Fruit fly (Drosophila melanogaster) whole organism, embryonic: ENCODE results near the gene Pc.
A peak's percentile ranks its signal among the peaks of the same experiment; 100 is the strongest.

ENCODE experiments used
- Asciz ChIP-seq: fragments of 200-800 bp; sonication (Bioruptor generic); optimal IDR thresholded peaks from 2 replicates; lab custom pipeline; 2017; ENCODE audit warnings: missing biosample characterization, mild to moderate bottlenecking, missing genetic modification characterization, missing genetic modification reagents
- BEAF-32 ChIP-seq: fragments of 200-800 bp; sonication (Bioruptor generic); optimal IDR thresholded peaks from 3 replicates; lab custom pipeline; 2017; ENCODE audit warnings: missing biosample characterization, missing genetic modification characterization, mild to moderate bottlenecking, moderate library complexity, missing genetic modification reagents
- CG10267 ChIP-seq: fragments of 200-800 bp; sonication (Bioruptor generic); optimal IDR thresholded peaks from 2 replicates; lab custom pipeline; 2018; ENCODE audit warnings: missing biosample characterization, mild to moderate bottlenecking, missing genetic modification characterization, moderate library complexity
- CG11085 ChIP-seq: fragments of 200-800 bp; sonication (Bioruptor generic); IDR thresholded peaks from 2 replicates; pipeline ENCODE4 v1.3.6; 2022; ENCODE audit warnings: missing biosample characterization, missing genetic modification characterization
- CG11560 ChIP-seq: fragments of 200-800 bp; sonication (Bioruptor generic); IDR thresholded peaks from 3 replicates; pipeline ENCODE4 v1.3.6; 2022; ENCODE audit warnings: missing biosample characterization, missing genetic modification characterization
- CG13424 ChIP-seq: fragments of 200-800 bp; sonication (Bioruptor generic); optimal IDR thresholded peaks from 2 replicates; lab custom pipeline; 2019; ENCODE audit warnings: missing biosample characterization, mild to moderate bottlenecking, missing genetic modification characterization, moderate library complexity
- CG14014 ChIP-seq: fragments of 200-800 bp; sonication (Bioruptor generic); IDR thresholded peaks from 2 replicates; pipeline ENCODE4 v1.3.6; 2022; ENCODE audit warnings: missing biosample characterization, missing genetic modification characterization
- CG1529 ChIP-seq: fragments of 200-800 bp; sonication (Bioruptor generic); optimal IDR thresholded peaks from 3 replicates; lab custom pipeline; 2018; ENCODE audit warnings: missing biosample characterization, missing genetic modification characterization
- CG17328 ChIP-seq: fragments of 200-800 bp; sonication (Bioruptor generic); IDR thresholded peaks from 2 replicates; pipeline ENCODE4 v1.3.6; 2022; ENCODE audit warnings: missing biosample characterization, missing genetic modification characterization
- CG2889 ChIP-seq: fragments of 200-800 bp; sonication (Bioruptor generic); IDR thresholded peaks from 3 replicates; pipeline ENCODE4 v1.3.6; 2022; ENCODE audit warnings: missing biosample characterization, missing genetic modification characterization
- CG3726 ChIP-seq: fragments of 200-800 bp; sonication (Bioruptor generic); IDR thresholded peaks from 3 replicates; pipeline ENCODE4, ENCODE4 v1.3.6; 2022; ENCODE audit warnings: missing biosample characterization, missing genetic modification characterization
- CG3995 ChIP-seq: fragments of 200-800 bp; sonication (Bioruptor generic); optimal IDR thresholded peaks from 3 replicates; lab custom pipeline; 2016; ENCODE audit warnings: missing biosample characterization, missing genetic modification characterization
- CG4282 ChIP-seq: fragments of 200-800 bp; sonication (Bioruptor generic); optimal IDR thresholded peaks from 2 replicates; lab custom pipeline; 2016; ENCODE audit warnings: missing biosample characterization, missing genetic modification characterization
- CG5245 ChIP-seq: fragments of 200-800 bp; sonication (Bioruptor generic); optimal IDR thresholded peaks from 3 replicates; lab custom pipeline; 2016; ENCODE audit warnings: missing biosample characterization, missing genetic modification characterization
- CG7372 ChIP-seq: fragments of 200-800 bp; sonication (Bioruptor generic); IDR thresholded peaks from 2 replicates; pipeline ENCODE4 v1.3.6; 2022; ENCODE audit warnings: missing biosample characterization, missing genetic modification characterization
- CG7928 ChIP-seq: fragments of 200-800 bp; sonication (Bioruptor generic); optimal IDR thresholded peaks from 2 replicates; lab custom pipeline; 2017; ENCODE audit warnings: missing biosample characterization, mild to moderate bottlenecking, missing genetic modification characterization
- CG9437 ChIP-seq: fragments of 200-800 bp; sonication (Bioruptor generic); optimal IDR thresholded peaks from 2 replicates; lab custom pipeline; 2018; ENCODE audit warnings: missing biosample characterization, mild to moderate bottlenecking, missing genetic modification characterization
- CG9727 ChIP-seq: fragments of 200-800 bp; sonication (Bioruptor generic); optimal IDR thresholded peaks from 3 replicates; lab custom pipeline; 2017; ENCODE audit warnings: missing biosample characterization, mild to moderate bottlenecking, missing genetic modification characterization
- CG9932 ChIP-seq: fragments of 200-800 bp; sonication (Bioruptor generic); IDR thresholded peaks from 2 replicates; pipeline ENCODE4 v1.3.6; 2022; ENCODE audit warnings: missing biosample characterization, missing genetic modification characterization
- Dll ChIP-seq: fragments of 200-800 bp; sonication (Bioruptor generic); IDR thresholded peaks from 4 replicates; pipeline ENCODE4 v1.3.6; 2022; ENCODE audit warnings: missing biosample characterization, missing genetic modification characterization; ENCODE audit not compliant: partially characterized antibody
- HLH54F ChIP-seq: fragments of 200-800 bp; sonication (Bioruptor generic); optimal IDR thresholded peaks from 3 replicates; lab custom pipeline; 2016; ENCODE audit warnings: missing biosample characterization, missing genetic modification characterization
- HLHmδ ChIP-seq: fragments of 200-800 bp; sonication (Bioruptor generic); optimal IDR thresholded peaks from 2 replicates; lab custom pipeline; 2018; ENCODE audit warnings: missing biosample characterization, mild to moderate bottlenecking, missing genetic modification characterization, moderate library complexity
- Hmx ChIP-seq: fragments of 200-800 bp; sonication (Bioruptor generic); optimal IDR thresholded peaks from 2 replicates; lab custom pipeline; 2016; ENCODE audit warnings: missing biosample characterization, missing genetic modification characterization
- Mad ChIP-seq: fragments of 200-800 bp; sonication (Bioruptor generic); optimal IDR thresholded peaks from 2 replicates; lab custom pipeline; 2016; ENCODE audit warnings: missing biosample characterization, missing genetic modification characterization
- NC2β ChIP-seq: fragments of 200-800 bp; sonication (Bioruptor generic); optimal IDR thresholded peaks from 2 replicates; lab custom pipeline; 2016; ENCODE audit warnings: missing biosample characterization, missing genetic modification characterization
- Pdp1 ChIP-seq, 2 experiments: fragments of 200-800 bp; sonication (Bioruptor generic); optimal IDR thresholded peaks; 3 replicates each; lab custom pipeline; 2016; ENCODE audit warnings: missing biosample characterization in 2 of 2, missing genetic modification characterization in 2 of 2, mild to moderate bottlenecking in 1 of 2, moderate library complexity in 1 of 2
- Scr ChIP-seq: fragments of 200-800 bp; sonication (Bioruptor generic); IDR thresholded peaks from 2 replicates; pipeline ENCODE4 v1.3.6; 2022; ENCODE audit warnings: missing biosample characterization, missing genetic modification characterization; ENCODE audit not compliant: partially characterized antibody
- Six4 ChIP-seq: fragments of 200-800 bp; sonication (Bioruptor generic); optimal IDR thresholded peaks from 2 replicates; lab custom pipeline; 2016; ENCODE audit warnings: missing biosample characterization, missing genetic modification characterization
- Sox100B ChIP-seq: fragments of 200-800 bp; sonication (Bioruptor generic); optimal IDR thresholded peaks from 3 replicates; lab custom pipeline; 2018; ENCODE audit warnings: missing biosample characterization, mild to moderate bottlenecking, missing genetic modification characterization
- Sox102F ChIP-seq: fragments of 200-800 bp; sonication (Bioruptor generic); optimal IDR thresholded peaks from 2 replicates; lab custom pipeline; 2018; ENCODE audit warnings: missing biosample characterization, mild to moderate bottlenecking, missing genetic modification characterization, moderate library complexity
- ac ChIP-seq: fragments of 200-800 bp; sonication (Bioruptor generic); optimal IDR thresholded peaks from 3 replicates; lab custom pipeline; 2017; ENCODE audit warnings: missing biosample characterization, mild to moderate bottlenecking, missing genetic modification characterization
- ap ChIP-seq: fragments of 200-800 bp; sonication (Bioruptor generic); IDR thresholded peaks from 2 replicates; pipeline ENCODE4 v1.3.6; 2022; ENCODE audit warnings: missing biosample characterization, missing genetic modification characterization
- cad ChIP-seq: fragments of >200 bp; optimal IDR thresholded peaks from 2 replicates; lab custom pipeline; 2017; ENCODE audit warnings: missing biosample characterization, missing genetic modification characterization
- caup ChIP-seq: fragments of 200-800 bp; sonication (Bioruptor generic); optimal IDR thresholded peaks from 3 replicates; lab custom pipeline; 2017; ENCODE audit warnings: missing biosample characterization, mild to moderate bottlenecking, missing genetic modification characterization, moderate library complexity; ENCODE audit not compliant: severe bottlenecking
- chinmo ChIP-seq: fragments of 200-800 bp; sonication (Bioruptor generic); IDR thresholded peaks from 4 replicates; pipeline ENCODE4 v1.3.6; 2022; ENCODE audit warnings: missing biosample characterization, missing genetic modification characterization; ENCODE audit not compliant: partially characterized antibody
- fd3F ChIP-seq: fragments of 200-800 bp; sonication (Bioruptor generic); optimal IDR thresholded peaks from 2 replicates; lab custom pipeline; 2018; ENCODE audit warnings: missing biosample characterization, mild to moderate bottlenecking, missing genetic modification characterization, moderate library complexity
- fu2 ChIP-seq: fragments of 200-800 bp; sonication (Bioruptor generic); optimal IDR thresholded peaks from 2 replicates; lab custom pipeline; 2016; ENCODE audit warnings: missing biosample characterization, missing genetic modification characterization
- ham ChIP-seq: fragments of 200-800 bp; sonication (Bioruptor generic); IDR thresholded peaks from 2 replicates; pipeline ENCODE4 v1.3.6; 2022; ENCODE audit warnings: missing biosample characterization, missing genetic modification characterization
- hbn ChIP-seq: fragments of 200-800 bp; sonication (Bioruptor generic); IDR thresholded peaks from 2 replicates; pipeline ENCODE4 v1.3.6; 2022; ENCODE audit warnings: missing biosample characterization, missing genetic modification characterization; ENCODE audit not compliant: partially characterized antibody
- ind ChIP-seq: fragments of 200-800 bp; sonication (Bioruptor generic); optimal IDR thresholded peaks from 3 replicates; lab custom pipeline; 2016; ENCODE audit warnings: missing biosample characterization, missing genetic modification characterization
- knrl ChIP-seq: fragments of 200-800 bp; sonication (Bioruptor generic); IDR thresholded peaks from 3 replicates; pipeline ENCODE4 v1.3.6; 2022; ENCODE audit warnings: missing biosample characterization, missing genetic modification characterization; ENCODE audit not compliant: partially characterized antibody
- pan ChIP-seq, 4 experiments: fragments of >200 bp in 3 of 4; fragments of 200-800 bp in 1 of 4; sonication (Bioruptor generic) in 1 of 4; optimal IDR thresholded peaks in 3 of 4; IDR thresholded peaks in 1 of 4; 2 replicates each; pipeline versions ENCODE4 v1.3.6 to Lab custom; 2017 to 2022; ENCODE audit warnings: missing biosample characterization in 2 of 4, missing genetic modification characterization in 2 of 4, mixed read lengths in 1 of 4
- repo ChIP-seq: fragments of 200-800 bp; sonication (Bioruptor generic); optimal IDR thresholded peaks from 2 replicates; lab custom pipeline; 2016; ENCODE audit warnings: missing biosample characterization, missing genetic modification characterization
- sens-2 ChIP-seq: fragments of 200-800 bp; sonication (Bioruptor generic); IDR thresholded peaks from 2 replicates; pipeline ENCODE4 v1.3.6; 2022; ENCODE audit warnings: missing biosample characterization, missing genetic modification characterization
- sim ChIP-seq: fragments of 200-800 bp; sonication (Bioruptor generic); IDR thresholded peaks from 2 replicates; pipeline ENCODE4 v1.3.6; 2022; ENCODE audit warnings: missing biosample characterization, missing genetic modification characterization
- sna ChIP-seq: fragments of 200-800 bp; sonication (Bioruptor generic); IDR thresholded peaks from 2 replicates; pipeline ENCODE4 v1.3.6; 2022; ENCODE audit warnings: missing biosample characterization, missing genetic modification characterization; ENCODE audit not compliant: partially characterized antibody
- ttk ChIP-seq: fragments of 200-800 bp; sonication (Bioruptor generic); IDR thresholded peaks from 2 replicates; pipeline ENCODE4 v2.1.2; 2022; ENCODE audit warnings: missing biosample characterization, missing genetic modification characterization

Pc gene

dm6 chr3L:21285639-21286338 lies 32.0 kb downstream of the Pc start, which contains the start of the genes CG12974 and pzg (continued):
- no peak for TF ChIP-seq CG5245 (GFP tag; lab: Kevin White, UChicago)
- peak; percentile 61 for TF ChIP-seq CG3995 (GFP tag; lab: Kevin White, UChicago)
- peak; percentile 90 for TF ChIP-seq Sox102F
- TF ChIP-seq Sox100B (GFP tag; lab: Kevin White, UChicago) = peak; percentile 59
- peak; percentile 68 for TF ChIP-seq CG4282 (GFP tag; lab: Kevin White, UChicago)
- 0 out of 4 replicates have a peak, but pooled peaks have one; percentile 45 for TF ChIP-seq chinmo (GFP tag; lab: Robert Waterston, UW)
- peak; percentile 64 for TF ChIP-seq Scr
- TF ChIP-seq Hmx (GFP tag; lab: Kevin White, UChicago) = no peak
- TF ChIP-seq cad (GFP tag; lab: Kevin White, UChicago) = no peak
- peak; percentile 92 for TF ChIP-seq CG9727 (GFP tag; lab: Kevin White, UChicago)
- 0 out of 2 replicates have a peak, but pooled peaks have one; percentile 55 for TF ChIP-seq CG14014 (GFP tag; lab: Robert Waterston, UW)
- peak; percentile 80 for TF ChIP-seq NC2β
- peak; percentile 64 for TF ChIP-seq ind (GFP tag; lab: Kevin White, UChicago)
- peak; percentile 51 for TF ChIP-seq repo (GFP tag; lab: Kevin White, UChicago)
- peak; percentile 76 for TF ChIP-seq CG10267 (tag; lab: Kevin White, UChicago)
- peak; percentile 73 for TF ChIP-seq caup (GFP tag; lab: Kevin White, UChicago)
- TF ChIP-seq CG13424 (tag; lab: Kevin White, UChicago) = peak; percentile 96
- peak; percentile 69 for TF ChIP-seq BEAF-32 (GFP tag; lab: Kevin White, UChicago)
- peak; percentile 94 for TF ChIP-seq CG9437 (GFP tag; lab: Kevin White, UChicago)
- TF ChIP-seq ac (GFP tag; lab: Kevin White, UChicago) = no peak
- TF ChIP-seq sim = 0 out of 2 replicates have a peak, but pooled peaks have one; percentile 44
- peak; percentile 91 for TF ChIP-seq CG9932 (GFP tag; lab: Robert Waterston, UW)
- peak; percentile 54 for TF ChIP-seq fd3F (GFP tag; lab: Kevin White, UChicago)
- peak; percentile 80 for TF ChIP-seq CG7372
- peak; percentile 59; the same call in 1 of the 2 replicates for TF ChIP-seq CG11085 (GFP tag; lab: Robert Waterston, UW)
- TF ChIP-seq CG17328 (GFP tag; lab: Robert Waterston, UW) = peak; percentile 62
- TF ChIP-seq hbn = peak; percentile 20
- TF ChIP-seq Six4 = peak; percentile 16
- TF ChIP-seq CG1529 (GFP tag; lab: Kevin White, UChicago) = peak; percentile 46
- TF ChIP-seq sna (GFP tag; lab: Robert Waterston, UW) = peak; percentile 72
- peak; percentile 79 for TF ChIP-seq ttk
- peak; percentile 69 for TF ChIP-seq CG7928
- TF ChIP-seq CG3726 (GFP tag; lab: Robert Waterston, UW) = peak; percentile 61; the same call in 1 of the 3 replicates
- TF ChIP-seq Dll (GFP tag; lab: Robert Waterston, UW) = peak; percentile 69; the same call in 3 of the 4 replicates
- TF ChIP-seq pan (optimal IDR thresholded peaks at IDR 0.05; lab: Kevin White, UChicago) = no peak
- peak in 1 of 2 experiments; percentile 79 for TF ChIP-seq pan (GFP tag; optimal IDR thresholded peaks at IDR 0.05 in 1 of 2, IDR thresholded peaks at IDR 0.05 in 1 of 2)
- TF ChIP-seq sens-2 (GFP tag; lab: Robert Waterston, UW) = peak; percentile 30; the same call in 1 of the 2 replicates
- peak; percentile 79 for TF ChIP-seq fu2
- peak; percentile 85 for TF ChIP-seq HLH54F (GFP tag; lab: Kevin White, UChicago)
- TF ChIP-seq Mad (GFP tag; lab: Kevin White, UChicago) = peak; percentile 59
- peak; percentile 61 to 72 for TF ChIP-seq Pdp1 (GFP tag; optimal IDR thresholded peaks at IDR 0.05; lab: Kevin White, UChicago)
- peak; percentile 69 for TF ChIP-seq HLHmδ (GFP tag; lab: Kevin White, UChicago)
- TF ChIP-seq Asciz (GFP tag; lab: Kevin White, UChicago) = no peak
- TF ChIP-seq ap (GFP tag; lab: Robert Waterston, UW) = peak; percentile 42; the same call in 1 of the 2 replicates
- TF ChIP-seq ham (GFP tag; lab: Robert Waterston, UW) = peak; percentile 38; the same call in 1 of the 2 replicates
- peak; percentile 95 for TF ChIP-seq knrl (GFP tag; lab: Robert Waterston, UW)
- TF ChIP-seq CG2889 (GFP tag; lab: Robert Waterston, UW) = peak; percentile 80; the same call in 2 of the 3 replicates
- TF ChIP-seq CG11560 (tag; lab: Robert Waterston, UW) = peak; percentile 65; the same call in 2 of the 3 replicates
